Fruit fly (Drosophila melanogaster): ENCODE data around the gene Pdp.

Pdp gene

DNA sequence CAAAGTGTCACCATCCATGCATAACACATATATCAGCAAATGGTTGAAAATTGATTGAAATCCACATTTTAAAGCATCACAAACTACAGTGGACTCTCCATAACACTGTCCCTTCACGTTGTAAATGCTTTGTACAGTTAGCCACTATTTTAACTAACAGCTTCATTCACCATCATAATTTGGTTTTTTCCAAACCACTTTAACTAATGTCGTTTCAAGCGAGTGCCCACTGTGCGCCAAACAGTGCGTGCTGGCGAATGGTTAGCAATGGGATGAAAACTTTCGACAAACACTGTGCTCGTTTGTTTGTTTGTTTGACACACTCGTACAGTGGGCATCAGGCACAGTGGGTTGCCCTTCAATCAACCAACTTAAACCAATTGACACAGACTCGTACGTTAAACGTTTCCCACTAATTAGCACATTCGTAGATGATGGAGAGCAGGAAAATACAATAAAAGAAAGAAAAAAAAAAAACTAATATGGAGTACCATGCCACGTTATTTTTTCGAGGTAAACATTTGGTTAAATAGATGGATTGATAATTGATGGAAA is 34.1 kb downstream of the Pdp start:
- TF ChIP-seq Mrtf (GFP tag; IDR thresholded peaks at IDR 0.05) (peak; percentile 94), pzg (GFP tag; optimal IDR thresholded peaks at IDR 0.05) (peak; percentile 18), CG12219 (GFP tag; optimal IDR thresholded peaks at IDR 0.05) (peak; percentile 94), CG5245 (GFP tag; optimal IDR thresholded peaks at IDR 0.05) (peak; percentile 87), CG17328 (GFP tag; IDR thresholded peaks at IDR 0.05) (peak; percentile 90), CG1602 (GFP tag; optimal IDR thresholded peaks at IDR 0.05) (peak; percentile 84), CG11093 (GFP tag; IDR thresholded peaks at IDR 0.05) (peak; percentile 92), vvl (GFP tag; IDR thresholded peaks at IDR 0.05) (peak; percentile 97), nerfin-1 (tag; optimal IDR thresholded peaks at IDR 0.05) (peak; percentile 78), sob (GFP tag; IDR thresholded peaks at IDR 0.05) (peak; percentile 92), CG14441 (GFP tag; IDR thresholded peaks at IDR 0.05) (peak; percentile 97), crol (GFP tag; IDR thresholded peaks at IDR 0.05) (peak; percentile 61), NFAT (GFP tag; IDR thresholded peaks at IDR 0.05) (peak; percentile 93), ab (GFP tag; optimal IDR thresholded peaks at IDR 0.05) (peak; percentile 94), tll (GFP tag; optimal IDR thresholded peaks at IDR 0.05) (no peak), CG12744 (GFP tag; optimal IDR thresholded peaks at IDR 0.05) (peak; percentile 90), HLH4C (GFP tag; IDR thresholded peaks at IDR 0.05; ENCODE audit: partially characterized antibody) (no peak), CG18619 (GFP tag; optimal IDR thresholded peaks at IDR 0.05) (peak; percentile 90), ro (GFP tag; IDR thresholded peaks at IDR 0.05) (peak; percentile 88), HmgD (GFP tag; optimal IDR thresholded peaks at IDR 0.05) (peak; percentile 86), Eip74EF (GFP tag; optimal IDR thresholded peaks at IDR 0.05) (peak in 1 of 2 experiments; percentile 78), HLH3B (GFP tag; IDR thresholded peaks at IDR 0.05) (peak; percentile 95), Hr78 (GFP tag; optimal IDR thresholded peaks at IDR 0.05) (peak in 1 of 2 experiments; percentile 64), CG14014 (GFP tag; IDR thresholded peaks at IDR 0.05) (peak; percentile 95), so (GFP tag; IDR thresholded peaks at IDR 0.05) (peak; percentile 90), Hmx (GFP tag; optimal IDR thresholded peaks at IDR 0.05) (peak; percentile 2), E2f2 (GFP tag; IDR thresholded peaks at IDR 0.05) (peak; percentile 63), Dip2 (GFP tag; IDR thresholded peaks at IDR 0.05) (peak; percentile 23; the same call in 1 of the 2 replicates), NfI (GFP tag; optimal IDR thresholded peaks at IDR 0.05) (peak; percentile 93), CG9727 (GFP tag; optimal IDR thresholded peaks at IDR 0.05) (peak; percentile 84), CG2116 (GFP tag; optimal IDR thresholded peaks at IDR 0.05) (peak; percentile 37), H2.0 (GFP tag; IDR thresholded peaks at IDR 0.05) (peak; percentile 95), insv (GFP tag; optimal IDR thresholded peaks at IDR 0.05) (peak in 1 of 2 experiments; percentile 42), CG5180 (GFP tag; optimal IDR thresholded peaks at IDR 0.05) (peak; percentile 81), CG14667 (GFP tag; IDR thresholded peaks at IDR 0.05) (peak; percentile 94), Spps (tag; optimal IDR thresholded peaks at IDR 0.05) (peak; percentile 25), cg (GFP tag; optimal IDR thresholded peaks at IDR 0.05) (peak; percentile 2), CG11085 (GFP tag; IDR thresholded peaks at IDR 0.05) (peak; percentile 92), Lim3 (GFP tag; IDR thresholded peaks at IDR 0.05) (peak; percentile 83), aop (GFP tag; IDR thresholded peaks at IDR 0.05) (peak; percentile 86), PHDP (tag; optimal IDR thresholded peaks at IDR 0.05) (peak; percentile 93), slp2 (GFP tag; optimal IDR thresholded peaks at IDR 0.05) (peak; percentile 74), nau (GFP tag; optimal IDR thresholded peaks at IDR 0.05) (peak; percentile 83), corto (GFP tag; optimal IDR thresholded peaks at IDR 0.05) (peak; percentile 50), CG1832 (GFP tag; optimal IDR thresholded peaks at IDR 0.05) (no peak), CG18262 (tag; optimal IDR thresholded peaks at IDR 0.05) (peak; percentile 82), MESR4 (GFP tag; optimal IDR thresholded peaks at IDR 0.05) (peak; percentile 34), Dad (GFP tag; optimal IDR thresholded peaks at IDR 0.05) (peak; percentile 74), sc (optimal IDR thresholded peaks at IDR 0.05) (no peak), sc (GFP tag; optimal IDR thresholded peaks at IDR 0.05) (peak; percentile 73)
